Worm (Caenorhabditis elegans) whole organism, L4 larva: ENCODE data around the gene F35H10.6.

Experiments used
- F37D6.2 ChIP-seq: sonication (generic microtip); optimal IDR thresholded peaks from 2 replicates; lab custom pipeline; 2016; ENCODE audit warnings: mild to moderate bottlenecking, missing genetic modification characterization, missing compliant biosample characterization
- F49E8.2 ChIP-seq: sonication (generic microtip); optimal IDR thresholded peaks from 2 replicates; lab custom pipeline; 2016; ENCODE audit warnings: missing compliant biosample characterization, mild to moderate bottlenecking, missing genetic modification characterization, borderline replicate concordance
- R02D3.7 ChIP-seq: fragments of 150-350 bp; sonication (generic microtip); optimal IDR thresholded peaks from 3 replicates; lab custom pipeline; 2014; ENCODE audit warnings: missing biosample characterization, missing genetic modification characterization
- Y105C5A.15 ChIP-seq: fragments of 200-800 bp; sonication (Bioruptor generic); IDR thresholded peaks from 2 replicates; pipeline ENCODE4 v1.3.6; 2022; ENCODE audit warnings: missing genetic modification characterization, missing compliant biosample characterization
- Y75B8A.6 ChIP-seq: fragments of 200-800 bp; sonication (Bioruptor generic); IDR thresholded peaks from 2 replicates; pipeline ENCODE4 v1.3.6; 2022; ENCODE audit warnings: missing genetic modification reagents, missing genetic modification characterization, missing compliant biosample characterization
- ZK546.5 ChIP-seq, 2 experiments: sonication (generic microtip); optimal IDR thresholded peaks; 2 replicates each; lab custom pipeline; 2017; ENCODE audit warnings: missing biosample characterization in 2 of 2, missing genetic modification characterization in 2 of 2
- aly-2 ChIP-seq: sonication (generic microtip); optimal IDR thresholded peaks from 2 replicates; lab custom pipeline; 2018; ENCODE audit warnings: missing biosample characterization, missing genetic modification characterization
- ceh-82 ChIP-seq: sonication (generic microtip); optimal IDR thresholded peaks from 2 replicates; lab custom pipeline; 2017; ENCODE audit warnings: missing biosample characterization, missing genetic modification characterization
- ces-1 ChIP-seq: fragments of 150-350 bp; sonication (generic microtip); optimal IDR thresholded peaks from 4 replicates; lab custom pipeline; 2014; ENCODE audit warnings: missing biosample characterization, missing genetic modification reagents, missing genetic modification characterization
- daf-19 ChIP-seq: fragments of 200-800 bp; sonication (Bioruptor generic); conservative IDR thresholded peaks from 2 replicates; pipeline ENCODE4 v1.3.6; 2022; ENCODE audit warnings: missing genetic modification characterization, missing compliant biosample characterization
- dmd-6 ChIP-seq: fragments of 200-800 bp; sonication (Bioruptor generic); IDR thresholded peaks from 2 replicates; pipeline ENCODE4 v1.3.6; 2022; ENCODE audit warnings: missing genetic modification reagents, missing genetic modification characterization, missing compliant biosample characterization
- dmd-9 ChIP-seq: fragments of 200-800 bp; sonication (Bioruptor generic); IDR thresholded peaks from 2 replicates; pipeline ENCODE4 v1.3.6; 2022; ENCODE audit warnings: missing genetic modification reagents, missing genetic modification characterization, missing compliant biosample characterization
- dpl-1 ChIP-seq: fragments of 150-350 bp; optimal IDR thresholded peaks from 2 replicates; lab custom pipeline; 2014; ENCODE audit warnings: missing biosample characterization, missing genetic modification reagents, missing genetic modification characterization
- duxl-1 ChIP-seq: sonication (generic microtip); optimal IDR thresholded peaks from 2 replicates; lab custom pipeline; 2016; ENCODE audit warnings: mild to moderate bottlenecking, missing genetic modification characterization, moderate library complexity, missing compliant biosample characterization; ENCODE audit not compliant: poor library complexity
- dve-1 ChIP-seq: sonication (generic microtip); optimal IDR thresholded peaks from 2 replicates; lab custom pipeline; 2017; ENCODE audit warnings: antibody characterized with exemption, mild to moderate bottlenecking, missing genetic modification characterization, missing compliant biosample characterization; ENCODE audit not compliant: insufficient read depth
- hlh-11 ChIP-seq: fragments of 200-800 bp; sonication (Bioruptor generic); optimal IDR thresholded peaks from 2 replicates; lab custom pipeline; 2018; ENCODE audit warnings: mild to moderate bottlenecking, missing genetic modification characterization, missing compliant biosample characterization
- hlh-30 ChIP-seq: sonication (generic microtip); optimal IDR thresholded peaks from 2 replicates; lab custom pipeline; 2017; ENCODE audit warnings: antibody characterized with exemption, mild to moderate bottlenecking, missing genetic modification characterization, missing compliant biosample characterization; ENCODE audit not compliant: insufficient read depth
- lin-13 ChIP-seq: fragments of 150-350 bp; optimal IDR thresholded peaks from 2 replicates; lab custom pipeline; 2014; ENCODE audit warnings: missing biosample characterization, missing genetic modification reagents, missing genetic modification characterization
- lin-15B ChIP-seq: fragments of 150-350 bp; sonication (generic microtip); optimal IDR thresholded peaks from 3 replicates; lab custom pipeline; 2014; ENCODE audit warnings: missing biosample characterization, missing genetic modification characterization
- lin-38 ChIP-seq: fragments of 200-800 bp; sonication (Bioruptor generic); IDR thresholded peaks from 2 replicates; pipeline ENCODE4 v1.3.6; 2022; ENCODE audit warnings: missing genetic modification reagents, missing genetic modification characterization, missing compliant biosample characterization
- madf-5 ChIP-seq, 2 experiments: fragments of 200-800 bp; sonication (Bioruptor generic); IDR thresholded peaks; 2 replicates each; pipeline ENCODE4 v1.3.6; 2022; ENCODE audit warnings: missing compliant biosample characterization in 2 of 2, missing genetic modification characterization in 2 of 2
- mdl-1 ChIP-seq, 2 experiments: fragments of 150-350 bp in 1 of 2; sonication (generic microtip) in 1 of 2; optimal IDR thresholded peaks; 2 replicates each; lab custom pipeline; 2014 to 2017; ENCODE audit warnings: missing biosample characterization in 2 of 2, missing genetic modification characterization in 2 of 2
- mep-1 ChIP-seq: fragments of 150-350 bp; sonication (generic microtip); optimal IDR thresholded peaks from 3 replicates; lab custom pipeline; 2014; ENCODE audit warnings: missing biosample characterization, missing genetic modification characterization
- mxl-3 ChIP-seq: fragments of 200-800 bp; sonication (Bioruptor generic); optimal IDR thresholded peaks from 2 replicates; lab custom pipeline; 2018; ENCODE audit warnings: mild to moderate bottlenecking, missing genetic modification characterization, missing compliant biosample characterization
- nhr-11 ChIP-seq: fragments of 150-350 bp; optimal IDR thresholded peaks from 2 replicates; lab custom pipeline; 2014; ENCODE audit warnings: missing biosample characterization, missing genetic modification characterization
- nhr-237 ChIP-seq: sonication (generic microtip); optimal IDR thresholded peaks from 2 replicates; lab custom pipeline; 2017; ENCODE audit warnings: missing biosample characterization, missing genetic modification characterization
- nhr-25 ChIP-seq: sonication (generic microtip); optimal IDR thresholded peaks from 2 replicates; lab custom pipeline; 2017; ENCODE audit warnings: missing genetic modification characterization, mild to moderate bottlenecking, missing compliant biosample characterization, antibody characterized with exemption, moderate library complexity, borderline replicate concordance; ENCODE audit not compliant: insufficient read depth
- nhr-28 ChIP-seq: fragments of 150-350 bp; optimal IDR thresholded peaks from 2 replicates; lab custom pipeline; 2014; ENCODE audit warnings: missing biosample characterization, missing genetic modification characterization
- nhr-76 ChIP-seq: fragments of 150-350 bp; optimal IDR thresholded peaks from 2 replicates; lab custom pipeline; 2014; ENCODE audit warnings: missing biosample characterization, missing genetic modification characterization
- pqm-1 ChIP-seq: sonication (generic microtip); optimal IDR thresholded peaks from 2 replicates; lab custom pipeline; 2017; ENCODE audit warnings: missing biosample characterization, missing genetic modification characterization
- snpc-1.2 ChIP-seq: fragments of 200-800 bp; sonication (Bioruptor generic); IDR thresholded peaks from 2 replicates; pipeline ENCODE4 v1.3.6; 2022; ENCODE audit warnings: missing genetic modification reagents, missing genetic modification characterization, missing compliant biosample characterization
- spr-1 ChIP-seq: sonication (generic microtip); optimal IDR thresholded peaks from 2 replicates; lab custom pipeline; 2016; ENCODE audit warnings: mild to moderate bottlenecking, missing genetic modification characterization, missing compliant biosample characterization
- spr-3 ChIP-seq: fragments of 200-800 bp; sonication (Bioruptor generic); optimal IDR thresholded peaks from 2 replicates; lab custom pipeline; 2018; ENCODE audit warnings: mild to moderate bottlenecking, missing genetic modification characterization, missing compliant biosample characterization
- unc-39 ChIP-seq: sonication (generic microtip); optimal IDR thresholded peaks from 2 replicates; lab custom pipeline; 2017; ENCODE audit warnings: missing biosample characterization, missing genetic modification characterization
- unc-62 ChIP-seq, 3 experiments: fragments of 150-350 bp in 1 of 3; sonication (generic microtip); optimal IDR thresholded peaks in 2 of 3; peaks in 1 of 3; 1 replicate in 1 of 3; 2 replicates in 2 of 3; lab custom pipeline; 2014 to 2017; ENCODE audit warnings: missing biosample characterization in 3 of 3, missing genetic modification characterization in 3 of 3, missing genetic modification reagents in 3 of 3, missing genotype in 1 of 3
- zfp-2 ChIP-seq: sonication (generic microtip); optimal IDR thresholded peaks from 2 replicates; lab custom pipeline; 2016; ENCODE audit warnings: mild to moderate bottlenecking, missing genetic modification characterization, missing compliant biosample characterization
- ztf-7 ChIP-seq: fragments of 150-350 bp; optimal IDR thresholded peaks from 2 replicates; lab custom pipeline; 2014; ENCODE audit warnings: missing biosample characterization, missing genetic modification characterization

The F35H10.6 gene

ce11 chrIV:8300468-8300867 lies 732 bp downstream of the F35H10.6 start, which contains the start of gene F35H10.5:
Gene F35H10.5 (plus strand): TSS chrIV:8300768.
- TF ChIP-seq madf-5 (GFP tag; IDR thresholded peaks at IDR 0.05; lab: Robert Waterston, UW) (no peak), ZK546.5 (tag; optimal IDR thresholded peaks at IDR 0.05; lab: Kevin White, UChicago) (no peak), lin-38 (GFP tag; lab: Robert Waterston, UW) (0 out of 2 replicates have a peak, but pooled peaks have one; percentile 8)

ce11 chrIV:8301925-8302324 lies 2.2 kb downstream of the F35H10.6 start:
- no peak for TF ChIP-seq lin-13
- TF ChIP-seq spr-1 = no peak
- TF ChIP-seq hlh-11 = peak; percentile 41
- no peak for TF ChIP-seq pqm-1
- TF ChIP-seq nhr-28 (tag; lab: Kevin White, UChicago) = peak; percentile 93
- TF ChIP-seq nhr-237 (tag; lab: Kevin White, UChicago) = no peak
- TF ChIP-seq nhr-76 (tag; lab: Kevin White, UChicago) = no peak
- no peak for TF ChIP-seq lin-15B (tag; lab: Kevin White, UChicago)
- TF ChIP-seq mdl-1 (tag; optimal IDR thresholded peaks at IDR 0.05; lab: Kevin White, UChicago) = peak in 1 of 2 experiments; percentile 62
- no peak for TF ChIP-seq unc-39 (tag; lab: Kevin White, UChicago)
- TF ChIP-seq daf-19 = no peak
- peak; percentile 57 for TF ChIP-seq mep-1 (tag; lab: Kevin White, UChicago)
- no peak for TF ChIP-seq ces-1 (GFP tag; lab: Kevin White, UChicago)
- peak; percentile 12 for TF ChIP-seq nhr-11 (tag; lab: Kevin White, UChicago)
- no peak for TF ChIP-seq aly-2 (tag; lab: Kevin White, UChicago)
- TF ChIP-seq R02D3.7 (tag; lab: Kevin White, UChicago) = no peak
- TF ChIP-seq snpc-1.2 = no peak
- TF ChIP-seq dmd-6 = no peak
- TF ChIP-seq dpl-1 (GFP tag; lab: Kevin White, UChicago) = no peak
- TF ChIP-seq unc-62 (GFP tag; optimal IDR thresholded peaks at IDR 0.05 in 1 of 2; lab: Kevin White, UChicago) = peak in 1 of 2 experiments; percentile 88
- no peak for TF ChIP-seq unc-62 (tag; optimal IDR thresholded peaks at IDR 0.05; lab: Kevin White, UChicago)
- no peak for TF ChIP-seq ceh-82 (tag; lab: Kevin White, UChicago)
- TF ChIP-seq Y75B8A.6 (GFP tag; lab: Robert Waterston, UW) = no peak
- TF ChIP-seq F37D6.2 (tag; lab: Kevin White, UChicago) = no peak
- TF ChIP-seq zfp-2 (tag; lab: Kevin White, UChicago) = no peak
- peak; percentile 62 for TF ChIP-seq mxl-3 (GFP tag; lab: Kevin White, UChicago)
- TF ChIP-seq dmd-9 (GFP tag; lab: Robert Waterston, UW) = no peak
- no peak for TF ChIP-seq Y105C5A.15 (GFP tag; lab: Robert Waterston, UW)
- no peak for TF ChIP-seq F49E8.2 (tag; lab: Kevin White, UChicago)
- peak; percentile 78 for TF ChIP-seq nhr-25 (tag; lab: Kevin White, UChicago)
- no peak for TF ChIP-seq dve-1 (tag; lab: Kevin White, UChicago)
- TF ChIP-seq hlh-30 (tag; lab: Kevin White, UChicago) = no peak
- TF ChIP-seq, all 104 proteins: peak for 8

- TF ChIP-seq nhr-237 (tag; lab: Kevin White, UChicago) (no peak), spr-3 (GFP tag; lab: Kevin White, UChicago) (no peak), ces-1 (GFP tag; lab: Kevin White, UChicago) (no peak), unc-62 (GFP tag; optimal IDR thresholded peaks at IDR 0.05 in 1 of 2; lab: Kevin White, UChicago) (peak in 1 of 2 experiments; percentile 20), unc-62 (tag; optimal IDR thresholded peaks at IDR 0.05; lab: Kevin White, UChicago) (no peak), duxl-1 (no peak), ztf-7 (tag; lab: Kevin White, UChicago) (no peak)
These were observed 3.0 kb downstream of the F35H10.6 start for ce11 chrIV:8302648-8303161.
